Worm (Caenorhabditis elegans): ENCODE measurements around the gene C45G9.14.
A peak's percentile ranks its signal among the peaks of the same experiment; 100 is the strongest.

The C45G9.14 gene

ce11 chrIII:5013915-5014346 lies 30.9 kb upstream of the C45G9.14 start (continued):
- TF ChIP-seq F10B5.3 (tag; optimal IDR thresholded peaks at IDR 0.05) (no peak), gei-8 (GFP tag; optimal IDR thresholded peaks at IDR 0.05) (peak; percentile 21), D1046.2 (GFP tag; IDR thresholded peaks at IDR 0.05) (no peak), F37D6.2 (tag; optimal IDR thresholded peaks at IDR 0.05) (peak; percentile 85), aha-1 (tag) (peak; percentile 98), mes-2 (tag; optimal IDR thresholded peaks at IDR 0.05; ENCODE audit: poor library complexity, severe bottlenecking) (peak; percentile 75), F49E8.2 (tag; optimal IDR thresholded peaks at IDR 0.05; ENCODE audit: borderline replicate concordance) (no peak), php-3 (GFP tag; IDR thresholded peaks at IDR 0.05) (peak; percentile 71; the same call in 1 of the 2 replicates), daf-19 (GFP tag; conservative IDR thresholded peaks at IDR 0.05) (no peak), mdt-29 (GFP tag; IDR thresholded peaks at IDR 0.05) (no peak), unc-39 (tag; optimal IDR thresholded peaks at IDR 0.05) (no peak), hmg-1.1 (GFP tag; IDR thresholded peaks at IDR 0.05) (peak; percentile 93), zag-1 (tag; optimal IDR thresholded peaks at IDR 0.05) (no peak), egl-27 (tag; optimal IDR thresholded peaks at IDR 0.05) (no peak), pha-4 (GFP tag; IDR thresholded peaks at IDR 0.05) (peak; percentile 76; the same call in 1 of the 2 replicates), pha-4 (tag; optimal IDR thresholded peaks at IDR 0.05) (peak; percentile 16), tra-1 (GFP tag; IDR thresholded peaks at IDR 0.05) (0 out of 2 replicates have a peak, but pooled peaks have one; percentile 34), fkh-10 (GFP tag; optimal IDR thresholded peaks at IDR 0.05) (peak; percentile 70), ceh-62 (tag; optimal IDR thresholded peaks at IDR 0.05) (no peak), ZK546.5 (tag; optimal IDR thresholded peaks at IDR 0.05) (no peak), nhr-28 (tag; optimal IDR thresholded peaks at IDR 0.05) (peak; percentile 62), egl-43 (GFP tag; IDR thresholded peaks at IDR 0.05) (no peak; the same call in none of the 2 replicates), nhr-6 (tag; optimal IDR thresholded peaks at IDR 0.05) (peak; percentile 65), nhr-111 (GFP tag; optimal IDR thresholded peaks at IDR 0.05) (no peak), lsy-2 (tag; optimal IDR thresholded peaks at IDR 0.05) (peak; percentile 78 to 90), arid-1 (GFP tag; conservative IDR thresholded peaks at IDR 0.05) (0 out of 2 replicates have a peak, but pooled peaks have one; percentile 15), lim-7 (GFP tag; IDR thresholded peaks at IDR 0.05) (0 out of 2 replicates have a peak, but pooled peaks have one; percentile 35), nhr-77 (tag; optimal IDR thresholded peaks at IDR 0.05) (peak; percentile 85), ctbp-1 (GFP tag; IDR thresholded peaks at IDR 0.05) (peak; percentile 85), lin-39 (tag; optimal IDR thresholded peaks at IDR 0.05) (no peak), skn-1 (tag; optimal IDR thresholded peaks at IDR 0.05) (no peak), nhr-25 (tag; optimal IDR thresholded peaks at IDR 0.05; ENCODE audit: borderline replicate concordance, insufficient read depth) (peak; percentile 62)

ce11 chrIII:5017550-5017949 lies 27.3 kb upstream of the C45G9.14 start, which contains the start of gene larp-1:
Gene larp-1, minus strand, starts transcription at chrIII:5017650.
- TF ChIP-seq madf-5 (GFP tag; IDR thresholded peaks at IDR 0.05): no peak
- no peak for TF ChIP-seq fos-1 (tag; optimal IDR thresholded peaks at IDR 0.05)
- no peak for TF ChIP-seq Y105C5A.15 (GFP tag; IDR thresholded peaks at IDR 0.05)
- TF ChIP-seq pha-4 (GFP tag; IDR thresholded peaks at IDR 0.05): no peak
- no peak for TF ChIP-seq pha-4 (tag; optimal IDR thresholded peaks at IDR 0.05)
- no peak for TF ChIP-seq T20F7.1 (GFP tag; optimal IDR thresholded peaks at IDR 0.05)
- no peak for TF ChIP-seq F26F4.8 (GFP tag; conservative IDR thresholded peaks at IDR 0.05)
- TF ChIP-seq spr-1 (tag; optimal IDR thresholded peaks at IDR 0.05): no peak
- TF ChIP-seq cey-2 (tag; optimal IDR thresholded peaks at IDR 0.05; ENCODE audit: borderline replicate concordance, insufficient read depth): no peak
- TF ChIP-seq Y75B8A.6 (GFP tag; IDR thresholded peaks at IDR 0.05): no peak
- no peak for TF ChIP-seq nhr-11 (tag; optimal IDR thresholded peaks at IDR 0.05)
- TF ChIP-seq mxl-3 (GFP tag; optimal IDR thresholded peaks at IDR 0.05): no peak
- no peak for TF ChIP-seq hlh-30 (tag; optimal IDR thresholded peaks at IDR 0.05; ENCODE audit: insufficient read depth)
- TF ChIP-seq nhr-77 (tag; optimal IDR thresholded peaks at IDR 0.05): no peak
- TF ChIP-seq ces-1 (GFP tag; optimal IDR thresholded peaks at IDR 0.05): no peak
- TF ChIP-seq nhr-25 (tag; optimal IDR thresholded peaks at IDR 0.05; ENCODE audit: borderline replicate concordance, insufficient read depth): no peak
- TF ChIP-seq spr-3 (GFP tag; optimal IDR thresholded peaks at IDR 0.05): no peak
